6 worm cellular contexts compared by ENCODE assay signal in genomic region chrIII:10093093-10093492, ce11.
TF ChIP-seq lines count a peak whose summit lies in the region.

No protein-coding gene starts in this region.

TF ChIP-seq in whole organism, L1 larva, 84 proteins besides CTCF, POLR2A, EP300 and RAD21 (continues in another document):
- TF ChIP-seq jun-1 (tag; optimal IDR thresholded peaks at IDR 0.05; lab: Kevin White, UChicago) = no peak
- peak; percentile 22 for TF ChIP-seq dsc-1 (tag; optimal IDR thresholded peaks at IDR 0.05; lab: Kevin White, UChicago)
- TF ChIP-seq nhr-19 (GFP tag; conservative IDR thresholded peaks at IDR 0.05; lab: Robert Waterston, UW) = no peak
- peak in 1 of 2 experiments; percentile 55 for TF ChIP-seq lsy-2 (tag; optimal IDR thresholded peaks at IDR 0.05; lab: Kevin White, UChicago)
- peak; percentile 79 for TF ChIP-seq F16B12.6 (tag; optimal IDR thresholded peaks at IDR 0.05; lab: Kevin White, UChicago)
- TF ChIP-seq ceh-82 (tag; optimal IDR thresholded peaks at IDR 0.05; lab: Kevin White, UChicago) = no peak
- no peak for TF ChIP-seq unc-62 (GFP tag; optimal IDR thresholded peaks at IDR 0.05; lab: Kevin White, UChicago)
- TF ChIP-seq nhr-77 (tag; optimal IDR thresholded peaks at IDR 0.05; lab: Kevin White, UChicago) = no peak
- peak; percentile 88 to 94 for TF ChIP-seq lin-35 (GFP tag; optimal IDR thresholded peaks at IDR 0.05; lab: Kevin White, UChicago)
- no peak for TF ChIP-seq ces-1 (GFP tag; optimal IDR thresholded peaks at IDR 0.05; lab: Kevin White, UChicago)
- no peak for TF ChIP-seq unc-86 (tag; optimal IDR thresholded peaks at IDR 0.05; lab: Kevin White, UChicago)
- TF ChIP-seq unc-98 (GFP tag; IDR thresholded peaks at IDR 0.05; lab: Robert Waterston, UW) = no peak
- TF ChIP-seq mdl-1 (tag; optimal IDR thresholded peaks at IDR 0.05; lab: Kevin White, UChicago) = peak in 1 of 2 experiments; percentile 30
- no peak for TF ChIP-seq ama-1 (optimal IDR thresholded peaks at IDR 0.05; lab: Kevin White, UChicago)
- TF ChIP-seq nhr-47 (tag; optimal IDR thresholded peaks at IDR 0.05; lab: Kevin White, UChicago) = peak; percentile 13

TF ChIP-seq in whole organism, L2 larva, 48 proteins besides CTCF, POLR2A, EP300 and RAD21:
- TF ChIP-seq lsy-2 (tag; optimal IDR thresholded peaks at IDR 0.05; lab: Kevin White, UChicago) (peak in 1 of 2 experiments; percentile 48), mab-5 (tag; optimal IDR thresholded peaks at IDR 0.05; lab: Kevin White, UChicago) (no peak), gmeb-1 (tag; optimal IDR thresholded peaks at IDR 0.05; lab: Kevin White, UChicago) (peak; percentile 81), unc-55 (GFP tag; optimal IDR thresholded peaks at IDR 0.05; lab: Kevin White, UChicago) (peak; percentile 57), zag-1 (tag; optimal IDR thresholded peaks at IDR 0.05; lab: Kevin White, UChicago) (no peak), unc-62 (GFP tag; optimal IDR thresholded peaks at IDR 0.05; lab: Kevin White, UChicago) (no peak), lin-13 (GFP tag; optimal IDR thresholded peaks at IDR 0.05; lab: Kevin White, UChicago) (peak; percentile 23), nhr-129 (tag; optimal IDR thresholded peaks at IDR 0.05; lab: Kevin White, UChicago) (peak; percentile 21)

TF ChIP-seq in whole organism, L3 larva, 47 proteins besides CTCF, POLR2A, EP300 and RAD21:
- no peak for TF ChIP-seq ceh-82 (tag; optimal IDR thresholded peaks at IDR 0.05; lab: Kevin White, UChicago)
- TF ChIP-seq daf-12 (tag; optimal IDR thresholded peaks at IDR 0.05; lab: Kevin White, UChicago) = no peak
- TF ChIP-seq lin-15B (tag; optimal IDR thresholded peaks at IDR 0.05; lab: Kevin White, UChicago) = peak; percentile 12
- TF ChIP-seq sea-2 (GFP tag; optimal IDR thresholded peaks at IDR 0.05; lab: Kevin White, UChicago) = no peak
- peak; percentile 43 for TF ChIP-seq pha-4 (tag; optimal IDR thresholded peaks at IDR 0.05; lab: Kevin White, UChicago)
- no peak for TF ChIP-seq elt-3 (tag; optimal IDR thresholded peaks at IDR 0.05; lab: Kevin White, UChicago)
- TF ChIP-seq ceh-9 (tag; optimal IDR thresholded peaks at IDR 0.05; lab: Kevin White, UChicago) = no peak
- peak; percentile 22 for TF ChIP-seq nfya-1 (tag; optimal IDR thresholded peaks at IDR 0.05; lab: Kevin White, UChicago; ENCODE audit: insufficient read depth)
- peak; percentile 30 for TF ChIP-seq lsy-12 (tag; optimal IDR thresholded peaks at IDR 0.05; lab: Kevin White, UChicago)
- no peak for TF ChIP-seq nhr-12 (tag; optimal IDR thresholded peaks at IDR 0.05; lab: Kevin White, UChicago)
- TF ChIP-seq nhr-76 (tag; optimal IDR thresholded peaks at IDR 0.05; lab: Kevin White, UChicago) = no peak

TF ChIP-seq in whole organism, L4 larva, 104 proteins besides CTCF, POLR2A, EP300 and RAD21:
- TF ChIP-seq madf-9 (GFP tag; conservative IDR thresholded peaks at IDR 0.05; lab: Robert Waterston, UW) (no peak), lin-38 (GFP tag; IDR thresholded peaks at IDR 0.05; lab: Robert Waterston, UW) (0 out of 2 replicates have a peak, but pooled peaks have one; percentile 21), dpl-1 (GFP tag; optimal IDR thresholded peaks at IDR 0.05; lab: Kevin White, UChicago) (peak; percentile 69), mes-2 (tag; optimal IDR thresholded peaks at IDR 0.05; lab: Kevin White, UChicago; ENCODE audit: poor library complexity, severe bottlenecking) (peak; percentile 58), daf-12 (tag; optimal IDR thresholded peaks at IDR 0.05; lab: Kevin White, UChicago) (no peak), hlh-30 (tag; optimal IDR thresholded peaks at IDR 0.05; lab: Kevin White, UChicago; ENCODE audit: insufficient read depth) (peak; percentile 11), madf-5 (GFP tag; IDR thresholded peaks at IDR 0.05; lab: Robert Waterston, UW) (no peak), ceh-82 (tag; optimal IDR thresholded peaks at IDR 0.05; lab: Kevin White, UChicago) (no peak), lin-13 (GFP tag; optimal IDR thresholded peaks at IDR 0.05; lab: Kevin White, UChicago) (no peak), F49E8.2 (tag; optimal IDR thresholded peaks at IDR 0.05; lab: Kevin White, UChicago; ENCODE audit: borderline replicate concordance) (no peak), ctbp-1 (GFP tag; IDR thresholded peaks at IDR 0.05; lab: Robert Waterston, UW) (no peak), ZK337.2 (GFP tag; IDR thresholded peaks at IDR 0.05; lab: Robert Waterston, UW) (no peak), lsy-2 (tag; optimal IDR thresholded peaks at IDR 0.05; lab: Kevin White, UChicago) (peak in 1 of 2 experiments; percentile 47), dve-1 (tag; optimal IDR thresholded peaks at IDR 0.05; lab: Kevin White, UChicago; ENCODE audit: insufficient read depth) (no peak), zfp-2 (tag; optimal IDR thresholded peaks at IDR 0.05; lab: Kevin White, UChicago) (no peak), R02D3.7 (tag; optimal IDR thresholded peaks at IDR 0.05; lab: Kevin White, UChicago) (no peak)

TF ChIP-seq in whole organism, mixed stage, embryonic, 35 proteins besides CTCF, POLR2A, EP300 and RAD21:
- TF ChIP-seq ztf-11 (tag; optimal IDR thresholded peaks at IDR 0.05; lab: Kevin White, UChicago) (no peak), lin-32 (GFP tag; optimal IDR thresholded peaks at IDR 0.05; lab: Kevin White, UChicago) (peak; percentile 2)
TF ChIP-seq in whole organism, mixed stage, embryonic: peak in this region for 1.

TF ChIP-seq in whole organism, young adult, 124 proteins besides CTCF, POLR2A, EP300 and RAD21:
- TF ChIP-seq fkh-3 (tag; optimal IDR thresholded peaks at IDR 0.05; lab: Kevin White, UChicago) (no peak), repo-1 (tag; optimal IDR thresholded peaks at IDR 0.05; lab: Kevin White, UChicago) (no peak), tbp1 (GFP tag; optimal IDR thresholded peaks at IDR 0.05; lab: Kevin White, UChicago) (no peak), hmg-1.2 (GFP tag; IDR thresholded peaks at IDR 0.05; lab: Robert Waterston, UW) (peak; percentile 12; the same call in 1 of the 2 replicates), ceh-79 (tag; optimal IDR thresholded peaks at IDR 0.05; lab: Kevin White, UChicago) (no peak), lin-35 (GFP tag; optimal IDR thresholded peaks at IDR 0.05; lab: Kevin White, UChicago) (peak in 1 of 3 experiments; percentile 54), F39B2.1 (GFP tag; IDR thresholded peaks at IDR 0.05; lab: Robert Waterston, UW) (no peak), ZK185.1 (tag; optimal IDR thresholded peaks at IDR 0.05; lab: Kevin White, UChicago; ENCODE audit: poor library complexity, severe bottlenecking) (no peak), hlh-26 (GFP tag; conservative IDR thresholded peaks at IDR 0.05; lab: Robert Waterston, UW) (no peak), dpl-1 (GFP tag; optimal IDR thresholded peaks at IDR 0.05; lab: Kevin White, UChicago) (peak; percentile 57), zim-3 (tag; optimal IDR thresholded peaks at IDR 0.05; lab: Kevin White, UChicago) (no peak), madf-6 (GFP tag; IDR thresholded peaks at IDR 0.05; lab: Robert Waterston, UW) (peak; percentile 37; the same call in 1 of the 2 replicates), ekl-4 (GFP tag; IDR thresholded peaks at IDR 0.05; lab: Robert Waterston, UW) (no peak), sea-2 (GFP tag; IDR thresholded peaks at IDR 0.05; lab: Robert Waterston, UW) (no peak), lin-54 (GFP tag; optimal IDR thresholded peaks at IDR 0.05; lab: Kevin White, UChicago) (peak; percentile 81), ama-1 (optimal IDR thresholded peaks at IDR 0.05; lab: Kevin White, UChicago) (no peak), ama-1 (GFP tag; optimal IDR thresholded peaks at IDR 0.05; lab: Kevin White, UChicago) (no peak), lag-1 (GFP tag; IDR thresholded peaks at IDR 0.05; lab: Robert Waterston, UW) (no peak), snpc-4 (GFP tag; optimal IDR thresholded peaks at IDR 0.05; lab: Kevin White, UChicago) (no peak), snpc-4 (tag; optimal IDR thresholded peaks at IDR 0.05; lab: Kevin White, UChicago) (peak in 1 of 4 experiments; percentile 6), atf-7 (tag; optimal IDR thresholded peaks at IDR 0.05; lab: Kevin White, UChicago) (no peak), sdz-38 (tag; optimal IDR thresholded peaks at IDR 0.05; lab: Kevin White, UChicago) (no peak), bed-2 (GFP tag; IDR thresholded peaks at IDR 0.05; lab: Robert Waterston, UW) (no peak), lsl-1 (GFP tag; optimal IDR thresholded peaks at IDR 0.05; lab: Kevin White, UChicago) (peak; percentile 42), nfyb-1 (GFP tag; IDR thresholded peaks at IDR 0.05; lab: Robert Waterston, UW) (0 out of 2 replicates have a peak, but pooled peaks have one; percentile 35), efl-1 (GFP tag; optimal IDR thresholded peaks at IDR 0.05; lab: Kevin White, UChicago) (peak; percentile 66), F33H1.4 (GFP tag; IDR thresholded peaks at IDR 0.05; lab: Robert Waterston, UW) (0 out of 2 replicates have a peak, but pooled peaks have one; percentile 18), unc-130 (GFP tag; optimal IDR thresholded peaks at IDR 0.05; lab: Kevin White, UChicago) (no peak), madf-3 (GFP tag; IDR thresholded peaks at IDR 0.05; lab: Robert Waterston, UW) (no peak)
